Fruit fly (Drosophila melanogaster) whole organism, wandering third instar larva: ENCODE results near the gene shop.

Source experiments
- Abd-B ChIP-seq: fragments of >200 bp; optimal IDR thresholded peaks from 2 replicates; lab custom pipeline; 2017; ENCODE audit warnings: missing biosample characterization, missing genetic modification characterization
- CG32264 ChIP-seq: fragments of 200-800 bp; sonication (Bioruptor generic); optimal IDR thresholded peaks from 2 replicates; lab custom pipeline; 2016; ENCODE audit warnings: missing biosample characterization, missing genetic modification characterization
- CG9705 ChIP-seq: fragments of 200-800 bp; sonication (Bioruptor generic); optimal IDR thresholded peaks from 2 replicates; lab custom pipeline; 2018; ENCODE audit warnings: missing biosample characterization, mild to moderate bottlenecking, missing genetic modification characterization
- CrebA ChIP-seq: fragments of 200-800 bp; sonication (Bioruptor generic); optimal IDR thresholded peaks from 2 replicates; lab custom pipeline; 2016; ENCODE audit warnings: missing biosample characterization, mild to moderate bottlenecking, missing genetic modification characterization, borderline replicate concordance
- Dfd ChIP-seq: fragments of >200 bp; optimal IDR thresholded peaks from 2 replicates; lab custom pipeline; 2017; ENCODE audit warnings: missing biosample characterization, missing genetic modification characterization
- Dif ChIP-seq: fragments of 200-275, 200-300 bp; sonication (Bioruptor generic); optimal IDR thresholded peaks from 2 replicates; lab custom pipeline; 2018; ENCODE audit warnings: missing biosample characterization, missing genetic modification characterization; ENCODE audit not compliant: partially characterized antibody
- GATAd ChIP-seq: sonication (Bioruptor generic); optimal IDR thresholded peaks from 2 replicates; lab custom pipeline; 2016; ENCODE audit warnings: missing biosample characterization, missing genetic modification characterization
- HLH106 ChIP-seq: fragments of 200-800 bp; optimal IDR thresholded peaks from 3 replicates; lab custom pipeline; 2019; ENCODE audit warnings: missing biosample characterization, mild to moderate bottlenecking, missing genetic modification characterization, moderate library complexity
- Hr78 ChIP-seq: fragments of >200 bp; optimal IDR thresholded peaks from 2 replicates; lab custom pipeline; 2017; ENCODE audit warnings: missing biosample characterization, missing genetic modification characterization
- Hr83 ChIP-seq: fragments of 200-300 bp; sonication (Bioruptor generic); optimal IDR thresholded peaks from 2 replicates; lab custom pipeline; 2016; ENCODE audit warnings: missing biosample characterization, mild to moderate bottlenecking, missing genetic modification characterization, moderate library complexity; ENCODE audit not compliant: poor library complexity, severe bottlenecking
- Mio ChIP-seq: sonication (Bioruptor generic); optimal IDR thresholded peaks from 2 replicates; lab custom pipeline; 2016; ENCODE audit warnings: missing biosample characterization, missing genetic modification characterization
- Myc ChIP-seq: fragments of >200 bp; optimal IDR thresholded peaks from 2 replicates; lab custom pipeline; 2017
- N ChIP-seq: fragments of >200 bp; optimal IDR thresholded peaks from 2 replicates; lab custom pipeline; 2018; ENCODE audit warnings: missing biosample characterization, missing external identifiers, missing genetic modification characterization
- OdsH ChIP-seq: fragments of 200-800 bp; sonication (Bioruptor generic); optimal IDR thresholded peaks from 2 replicates; lab custom pipeline; 2016; ENCODE audit warnings: missing biosample characterization, mild to moderate bottlenecking, missing genetic modification characterization
- Rel ChIP-seq, 2 experiments: fragments of 200-800 bp; sonication (Bioruptor generic) in 1 of 2; optimal IDR thresholded peaks; 2 replicates in 1 of 2; 3 replicates in 1 of 2; lab custom pipeline; 2016 to 2019; ENCODE audit warnings: mild to moderate bottlenecking in 2 of 2, missing biosample characterization in 2 of 2, missing genetic modification characterization in 2 of 2, moderate library complexity in 1 of 2
- Sp1 ChIP-seq: fragments of 200-800 bp; sonication (Bioruptor generic); optimal IDR thresholded peaks from 3 replicates; lab custom pipeline; 2019; ENCODE audit warnings: missing biosample characterization, mild to moderate bottlenecking, missing genetic modification characterization, moderate library complexity
- Vsx2 ChIP-seq: fragments of 200-300, 225-300 bp; sonication (Bioruptor generic); optimal IDR thresholded peaks from 2 replicates; lab custom pipeline; 2018; ENCODE audit warnings: missing biosample characterization, missing genetic modification characterization; ENCODE audit not compliant: partially characterized antibody
- br ChIP-seq: fragments of 200-800 bp; sonication (Bioruptor generic); optimal IDR thresholded peaks from 2 replicates; lab custom pipeline; 2016; ENCODE audit warnings: missing biosample characterization, missing genetic modification characterization
- brk ChIP-seq: fragments of 200-800 bp; sonication (Bioruptor generic); optimal IDR thresholded peaks from 2 replicates; lab custom pipeline; 2016; ENCODE audit warnings: missing biosample characterization, mild to moderate bottlenecking, missing genetic modification characterization
- dl ChIP-seq, 2 experiments: fragments of 175-275, 200-275 bp in 1 of 2; fragments of 200-275 bp in 1 of 2; sonication (Bioruptor generic); optimal IDR thresholded peaks; lab custom pipeline; 2018; ENCODE audit warnings: mild to moderate bottlenecking in 2 of 2, missing biosample characterization in 2 of 2, missing genetic modification characterization in 2 of 2, moderate library complexity in 2 of 2; ENCODE audit not compliant: partially characterized antibody in 2 of 2, insufficient read depth in 1 of 2
- dmrt93B ChIP-seq: fragments of 200-800 bp; sonication (Bioruptor generic); optimal IDR thresholded peaks from 2 replicates; lab custom pipeline; 2018; ENCODE audit warnings: missing biosample characterization, mild to moderate bottlenecking, missing genetic modification characterization
- dsf ChIP-seq: sonication (Bioruptor generic); optimal IDR thresholded peaks from 2 replicates; lab custom pipeline; 2016; ENCODE audit warnings: missing biosample characterization, missing genetic modification characterization, borderline replicate concordance
- ey ChIP-seq: fragments of 200-800 bp; sonication (Bioruptor generic); optimal IDR thresholded peaks from 2 replicates; lab custom pipeline; 2016; ENCODE audit warnings: missing biosample characterization, missing genetic modification characterization
- foxo ChIP-seq, 2 experiments: fragments of 200-800 bp; sonication (Bioruptor generic); optimal IDR thresholded peaks; 2 replicates in 1 of 2; 3 replicates in 1 of 2; lab custom pipeline; 2016 to 2017; ENCODE audit warnings: missing biosample characterization in 2 of 2, missing genetic modification characterization in 2 of 2
- fru ChIP-seq: fragments of 200-800 bp; sonication (Bioruptor generic); optimal IDR thresholded peaks from 3 replicates; lab custom pipeline; 2016; ENCODE audit warnings: missing biosample characterization, mild to moderate bottlenecking, missing genetic modification characterization
- h ChIP-seq: fragments of 200-800 bp; sonication (Bioruptor generic); optimal IDR thresholded peaks from 3 replicates; lab custom pipeline; 2016; ENCODE audit warnings: missing biosample characterization, mild to moderate bottlenecking, missing genetic modification characterization
- jim ChIP-seq: fragments of 175-275, 200-325 bp; sonication (Bioruptor generic); optimal IDR thresholded peaks from 2 replicates; lab custom pipeline; 2016; ENCODE audit warnings: missing biosample characterization, mild to moderate bottlenecking, missing genetic modification characterization
- lola ChIP-seq: fragments of >200 bp; optimal IDR thresholded peaks from 2 replicates; lab custom pipeline; 2017; ENCODE audit warnings: missing biosample characterization, missing genetic modification characterization
- pan ChIP-seq: fragments of >200 bp; optimal IDR thresholded peaks from 2 replicates; lab custom pipeline; 2017
- psq ChIP-seq: fragments of 200-800 bp; sonication (Bioruptor generic); optimal IDR thresholded peaks from 3 replicates; lab custom pipeline; 2017; ENCODE audit warnings: missing biosample characterization, mild to moderate bottlenecking, missing genetic modification characterization, moderate library complexity
- rgr ChIP-seq: fragments of 200-800 bp; sonication (Bioruptor generic); optimal IDR thresholded peaks from 3 replicates; lab custom pipeline; 2016; ENCODE audit warnings: missing biosample characterization, mild to moderate bottlenecking, missing genetic modification characterization
- sage ChIP-seq: fragments of 200-800 bp; sonication (Bioruptor generic); optimal IDR thresholded peaks from 2 replicates; lab custom pipeline; 2016; ENCODE audit warnings: missing biosample characterization, mild to moderate bottlenecking, missing genetic modification characterization
- sv ChIP-seq: fragments of 200-800 bp; sonication (Bioruptor generic); optimal IDR thresholded peaks from 3 replicates; lab custom pipeline; 2016; ENCODE audit warnings: missing biosample characterization, missing genetic modification characterization
- usp ChIP-seq: fragments of >200 bp; optimal IDR thresholded peaks from 2 replicates; lab custom pipeline; 2017; ENCODE audit warnings: missing biosample characterization, missing genetic modification characterization
- woc ChIP-seq: sonication (Bioruptor generic); optimal IDR thresholded peaks from 2 replicates; lab custom pipeline; 2016; ENCODE audit warnings: missing biosample characterization, mild to moderate bottlenecking, missing genetic modification characterization

The shop gene

dm6 chrX:18848338-18849021 is at the start of gene shop:
Gene shop (minus strand): TSS chrX:18848566.
- TF ChIP-seq Myc (lab: Kevin White, UChicago) (no peak), fru (GFP tag; lab: Kevin White, UChicago) (peak; percentile 86), Dif (GFP tag; lab: Kevin White, UChicago) (no peak), rgr (GFP tag; lab: Kevin White, UChicago) (peak; percentile 84), Sp1 (GFP tag; lab: Kevin White, UChicago) (peak; percentile 89), br (peak; percentile 75), dmrt93B (GFP tag; lab: Kevin White, UChicago) (peak; percentile 81), foxo (GFP tag; optimal IDR thresholded peaks at IDR 0.05; lab: Kevin White, UChicago) (peak in 1 of 2 experiments; percentile 88), sv (peak; percentile 77), CG9705 (GFP tag; lab: Kevin White, UChicago) (peak; percentile 83), Vsx2 (GFP tag; lab: Kevin White, UChicago) (no peak), Abd-B (GFP tag; lab: Kevin White, UChicago) (no peak), Hr83 (GFP tag; lab: Kevin White, UChicago) (peak; percentile 85), lola (GFP tag; lab: Kevin White, UChicago) (no peak), ey (peak; percentile 81), woc (GFP tag; lab: Kevin White, UChicago) (peak; percentile 92), Mio (GFP tag; lab: Kevin White, UChicago) (peak; percentile 13), Rel (GFP tag; optimal IDR thresholded peaks at IDR 0.05; lab: Kevin White, UChicago) (no peak), Rel (tag; optimal IDR thresholded peaks at IDR 0.05; lab: Kevin White, UChicago) (peak; percentile 57), GATAd (GFP tag; lab: Kevin White, UChicago) (no peak), HLH106 (tag; lab: Kevin White, UChicago) (peak; percentile 89), psq (GFP tag; lab: Kevin White, UChicago) (peak; percentile 81), h (GFP tag; lab: Kevin White, UChicago) (peak; percentile 81), OdsH (GFP tag; lab: Kevin White, UChicago) (peak; percentile 80), sage (GFP tag; lab: Kevin White, UChicago) (no peak)

- TF ChIP-seq Vsx2 (GFP tag; lab: Kevin White, UChicago): no peak
- no peak for TF ChIP-seq CG32264
- no peak for TF ChIP-seq dmrt93B (GFP tag; lab: Kevin White, UChicago)
- TF ChIP-seq psq (GFP tag; lab: Kevin White, UChicago): no peak
- no peak for TF ChIP-seq N
- TF ChIP-seq usp: no peak
- TF ChIP-seq foxo (GFP tag; optimal IDR thresholded peaks at IDR 0.05; lab: Kevin White, UChicago): no peak
- no peak for TF ChIP-seq pan (lab: Kevin White, UChicago)
- TF ChIP-seq Hr78 (GFP tag; lab: Kevin White, UChicago): no peak
- no peak for TF ChIP-seq fru (GFP tag; lab: Kevin White, UChicago)
- no peak for TF ChIP-seq rgr (GFP tag; lab: Kevin White, UChicago)
- TF ChIP-seq Rel (GFP tag; optimal IDR thresholded peaks at IDR 0.05; lab: Kevin White, UChicago): no peak
- TF ChIP-seq Rel (tag; optimal IDR thresholded peaks at IDR 0.05; lab: Kevin White, UChicago): no peak
- TF ChIP-seq dl (GFP tag; optimal IDR thresholded peaks at IDR 0.05; lab: Kevin White, UChicago; ENCODE audit: insufficient read depth in 1 of 2, partially characterized antibody in 2 of 2): no peak
- TF ChIP-seq Mio (GFP tag; lab: Kevin White, UChicago): no peak
- TF ChIP-seq ey: no peak
- no peak for TF ChIP-seq brk (GFP tag; lab: Kevin White, UChicago)
- no peak for TF ChIP-seq lola (GFP tag; lab: Kevin White, UChicago)
These were observed 49.5 kb upstream of the shop start for dm6 chrX:18897906-18898305.

dm6 chrX:18897294-18897693 is 48.9 kb upstream of the shop start:
- TF ChIP-seq CrebA (no peak), Sp1 (GFP tag; lab: Kevin White, UChicago) (no peak), rgr (GFP tag; lab: Kevin White, UChicago) (no peak), Mio (GFP tag; lab: Kevin White, UChicago) (no peak), jim (GFP tag; lab: Kevin White, UChicago) (no peak), Dfd (GFP tag; lab: Kevin White, UChicago) (no peak), dl (GFP tag; optimal IDR thresholded peaks at IDR 0.05; lab: Kevin White, UChicago; ENCODE audit: insufficient read depth in 1 of 2, partially characterized antibody in 2 of 2) (no peak), dsf (no peak), ey (no peak), pan (lab: Kevin White, UChicago) (no peak), Hr83 (GFP tag; lab: Kevin White, UChicago) (no peak), lola (GFP tag; lab: Kevin White, UChicago) (no peak), N (no peak), sage (GFP tag; lab: Kevin White, UChicago) (no peak), CG32264 (no peak), br (no peak), Dif (GFP tag; lab: Kevin White, UChicago) (no peak)
